Worm (Caenorhabditis elegans) whole organism, L3 larva: ENCODE measurements around the gene F49E11.2.

Experiments
- aly-2 ChIP-seq: fragments of 150-350 bp; optimal IDR thresholded peaks from 2 replicates; lab custom pipeline; 2014; ENCODE audit warnings: missing biosample characterization, missing genetic modification characterization
- ama-1 ChIP-seq: fragments of 150-350 bp; optimal IDR thresholded peaks from 2 replicates; lab custom pipeline; 2018
- ceh-9 ChIP-seq: sonication (generic microtip); optimal IDR thresholded peaks from 2 replicates; lab custom pipeline; 2018; ENCODE audit warnings: missing biosample characterization, missing genetic modification characterization
- elt-1 ChIP-seq: fragments of 150-350 bp; optimal IDR thresholded peaks from 2 replicates; lab custom pipeline; 2014; ENCODE audit warnings: missing biosample characterization, missing genetic modification characterization
- fos-1 ChIP-seq: fragments of 150-350 bp; optimal IDR thresholded peaks from 2 replicates; lab custom pipeline; 2014; ENCODE audit warnings: missing biosample characterization, missing genetic modification characterization
- lin-15B ChIP-seq: fragments of 150-350 bp; optimal IDR thresholded peaks from 2 replicates; lab custom pipeline; 2014; ENCODE audit warnings: missing biosample characterization, missing genetic modification characterization
- nfya-1 ChIP-seq: sonication (generic microtip); optimal IDR thresholded peaks from 2 replicates; lab custom pipeline; 2017; ENCODE audit warnings: missing genetic modification characterization, mild to moderate bottlenecking, missing compliant biosample characterization, antibody characterized with exemption, moderate library complexity; ENCODE audit not compliant: insufficient read depth
- nhr-12 ChIP-seq: fragments of 150-350 bp; optimal IDR thresholded peaks from 2 replicates; lab custom pipeline; 2014; ENCODE audit warnings: missing biosample characterization, missing genetic modification characterization
- pqm-1 ChIP-seq: fragments of 150-350 bp; optimal IDR thresholded peaks from 2 replicates; lab custom pipeline; 2017; ENCODE audit warnings: missing biosample characterization, missing genetic modification characterization, inconsistent platforms
- snpc-4 ChIP-seq: fragments of 150-350 bp; optimal IDR thresholded peaks from 2 replicates; lab custom pipeline; 2014; ENCODE audit warnings: missing biosample characterization, missing genetic modification characterization
- unc-39 ChIP-seq: sonication (generic microtip); optimal IDR thresholded peaks from 4 replicates; lab custom pipeline; 2017; ENCODE audit warnings: missing biosample characterization, missing genetic modification characterization
- unc-62 ChIP-seq: fragments of 150-350 bp; sonication (generic microtip); optimal IDR thresholded peaks from 4 replicates; lab custom pipeline; 2014; ENCODE audit warnings: missing biosample characterization, missing genetic modification reagents, missing genetic modification characterization

DNA sequence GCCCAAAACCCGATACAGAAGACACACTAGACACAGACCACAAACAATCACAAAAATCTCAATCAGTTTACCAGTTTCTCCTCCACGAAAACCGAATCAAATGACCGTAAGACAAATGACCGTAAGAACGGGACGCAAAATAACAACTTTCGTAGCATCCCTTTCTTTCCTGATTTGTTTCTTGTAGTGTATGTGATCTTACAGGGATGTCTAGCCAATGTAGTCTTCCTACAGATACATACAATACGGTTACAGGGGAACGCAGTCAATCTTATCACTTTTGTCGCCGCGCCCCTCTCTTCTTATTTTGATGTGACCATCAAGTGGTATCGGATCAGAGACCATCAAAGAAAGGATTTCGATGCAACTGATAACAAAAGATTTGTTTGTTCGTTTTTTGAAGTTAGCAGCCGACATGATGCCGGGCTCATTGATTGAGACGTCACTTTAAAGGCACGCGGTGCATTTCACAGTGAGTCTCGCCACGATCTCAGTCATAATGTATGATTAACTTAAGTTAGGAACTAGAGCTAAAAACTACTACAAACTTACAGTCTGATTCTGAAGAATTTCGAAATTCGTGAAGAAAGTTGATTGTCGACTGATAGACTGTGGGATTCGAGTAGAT, 37.0 kb upstream of the F49E11.2 start:
- TF ChIP-seq elt-1 (tag; lab: Kevin White, UChicago) (no peak), ceh-9 (tag; lab: Kevin White, UChicago) (no peak), pqm-1 (tag; lab: Kevin White, UChicago) (no peak), aly-2 (tag; lab: Kevin White, UChicago) (no peak), ama-1 (lab: Kevin White, UChicago) (no peak), unc-39 (no peak), nfya-1 (tag; lab: Kevin White, UChicago) (no peak), unc-62 (GFP tag; lab: Kevin White, UChicago) (no peak), fos-1 (tag; lab: Kevin White, UChicago) (no peak), snpc-4 (no peak), nhr-12 (tag; lab: Kevin White, UChicago) (no peak), lin-15B (tag; lab: Kevin White, UChicago) (no peak)
